Worm (Caenorhabditis elegans) whole organism, L2 larva: ENCODE measurements around the gene ZC190.7.

Experiments
- Y55F3AM.14 ChIP-seq: fragments of 200-800 bp; sonication (Bioruptor generic); optimal IDR thresholded peaks from 2 replicates; lab custom pipeline; 2018; ENCODE audit warnings: mild to moderate bottlenecking, missing genetic modification characterization, missing compliant biosample characterization
- ZK546.5 ChIP-seq: sonication (generic microtip); optimal IDR thresholded peaks from 2 replicates; lab custom pipeline; 2017; ENCODE audit warnings: missing biosample characterization, missing genetic modification characterization
- alr-1 ChIP-seq: fragments of 150-350 bp; optimal IDR thresholded peaks from 2 replicates; lab custom pipeline; 2014; ENCODE audit warnings: missing biosample characterization, missing genetic modification characterization
- aly-2 ChIP-seq: fragments of 150-350 bp; optimal IDR thresholded peaks from 2 replicates; lab custom pipeline; 2014; ENCODE audit warnings: missing biosample characterization, missing genetic modification characterization
- ama-1 ChIP-seq: fragments of 150-350 bp; optimal IDR thresholded peaks from 2 replicates; lab custom pipeline; 2018; ENCODE audit warnings: inconsistent platforms
- blmp-1 ChIP-seq: sonication (generic microtip); optimal IDR thresholded peaks from 2 replicates; lab custom pipeline; 2017; ENCODE audit warnings: missing genetic modification characterization, mild to moderate bottlenecking, missing compliant biosample characterization, antibody characterized with exemption, moderate library complexity; ENCODE audit not compliant: insufficient read depth
- crh-2 ChIP-seq: sonication (generic microtip); optimal IDR thresholded peaks from 2 replicates; lab custom pipeline; 2017; ENCODE audit warnings: missing biosample characterization, missing genetic modification characterization
- dmd-4 ChIP-seq: sonication (generic microtip); optimal IDR thresholded peaks from 2 replicates; lab custom pipeline; 2017; ENCODE audit warnings: missing biosample characterization, missing genetic modification characterization
- egl-27 ChIP-seq: sonication (generic microtip); optimal IDR thresholded peaks from 3 replicates; lab custom pipeline; 2017; ENCODE audit warnings: missing biosample characterization, missing genetic modification reagents, missing genetic modification characterization
- elt-1 ChIP-seq: fragments of 150-350 bp; optimal IDR thresholded peaks from 2 replicates; lab custom pipeline; 2014; ENCODE audit warnings: missing biosample characterization, missing genetic modification characterization
- elt-3 ChIP-seq: sonication (generic microtip); optimal IDR thresholded peaks from 2 replicates; lab custom pipeline; 2017; ENCODE audit warnings: missing biosample characterization, missing genetic modification characterization
- fos-1 ChIP-seq: fragments of 150-350 bp; optimal IDR thresholded peaks from 2 replicates; lab custom pipeline; 2014; ENCODE audit warnings: missing biosample characterization, missing genetic modification characterization
- gmeb-1 ChIP-seq: fragments of 150-350 bp; optimal IDR thresholded peaks from 2 replicates; lab custom pipeline; 2014; ENCODE audit warnings: missing biosample characterization, missing genetic modification characterization
- lin-11 ChIP-seq: fragments of 150-350 bp; sonication (generic microtip); optimal IDR thresholded peaks from 2 replicates; lab custom pipeline; 2014; ENCODE audit warnings: missing biosample characterization, missing genetic modification characterization, inconsistent platforms, mixed read lengths
- lin-13 ChIP-seq: fragments of 150-350 bp; optimal IDR thresholded peaks from 2 replicates; lab custom pipeline; 2014; ENCODE audit warnings: missing biosample characterization, missing genetic modification reagents, missing genetic modification characterization
- lin-39 ChIP-seq: fragments of 150-350 bp; optimal IDR thresholded peaks from 2 replicates; lab custom pipeline; 2014; ENCODE audit warnings: missing biosample characterization, missing genetic modification reagents, missing genetic modification characterization
- nhr-129 ChIP-seq: fragments of 150-350 bp; optimal IDR thresholded peaks from 2 replicates; lab custom pipeline; 2014; ENCODE audit warnings: missing biosample characterization, missing genetic modification characterization
- nhr-21 ChIP-seq: fragments of 150-350 bp; optimal IDR thresholded peaks from 2 replicates; lab custom pipeline; 2014; ENCODE audit warnings: missing biosample characterization, missing genetic modification characterization
- nhr-23 ChIP-seq: fragments of 150-350 bp; optimal IDR thresholded peaks from 2 replicates; lab custom pipeline; 2014; ENCODE audit warnings: missing biosample characterization, missing genetic modification reagents, missing genetic modification characterization
- nhr-237 ChIP-seq: fragments of 150-350 bp; optimal IDR thresholded peaks from 2 replicates; lab custom pipeline; 2014; ENCODE audit warnings: missing biosample characterization, missing genetic modification characterization
- nhr-25 ChIP-seq: fragments of 150-350 bp; sonication (generic microtip); optimal IDR thresholded peaks from 3 replicates; lab custom pipeline; 2014; ENCODE audit warnings: missing biosample characterization, missing genetic modification characterization
- nhr-6 ChIP-seq: fragments of 150-350 bp; optimal IDR thresholded peaks from 2 replicates; lab custom pipeline; 2014; ENCODE audit warnings: missing biosample characterization, missing genetic modification characterization
- nhr-77 ChIP-seq: fragments of 150-350 bp; optimal IDR thresholded peaks from 2 replicates; lab custom pipeline; 2014; ENCODE audit warnings: missing biosample characterization, missing genetic modification characterization
- peb-1 ChIP-seq: fragments of 150-350 bp; optimal IDR thresholded peaks from 2 replicates; lab custom pipeline; 2014; ENCODE audit warnings: missing biosample characterization, missing genetic modification characterization
- sem-4 ChIP-seq: fragments of 150-350 bp; optimal IDR thresholded peaks from 2 replicates; lab custom pipeline; 2014; ENCODE audit warnings: missing biosample characterization, missing genetic modification reagents, missing genetic modification characterization
- sma-3 ChIP-seq: sonication (generic microtip); optimal IDR thresholded peaks from 2 replicates; lab custom pipeline; 2016; ENCODE audit warnings: missing genetic modification reagents, missing genetic modification characterization, missing compliant biosample characterization
- sma-9 ChIP-seq, 2 experiments: fragments of 150-350 bp in 1 of 2; sonication (generic microtip) in 1 of 2; optimal IDR thresholded peaks; 2 replicates each; lab custom pipeline; 2014 to 2016; ENCODE audit warnings: missing genetic modification characterization in 2 of 2, mild to moderate bottlenecking in 1 of 2, missing biosample characterization in 1 of 2, missing compliant biosample characterization in 1 of 2, missing genetic modification reagents in 1 of 2, moderate library complexity in 1 of 2
- snpc-4 ChIP-seq: fragments of 150-350 bp; optimal IDR thresholded peaks from 2 replicates; lab custom pipeline; 2014; ENCODE audit warnings: missing biosample characterization, missing genetic modification characterization
- unc-39 ChIP-seq: fragments of 150-350 bp; optimal IDR thresholded peaks from 2 replicates; lab custom pipeline; 2014; ENCODE audit warnings: missing biosample characterization, missing genetic modification characterization
- unc-55 ChIP-seq: fragments of 150-350 bp; sonication (generic microtip); optimal IDR thresholded peaks from 3 replicates; lab custom pipeline; 2014; ENCODE audit warnings: missing biosample characterization, missing genetic modification reagents, missing genetic modification characterization
- ztf-1 ChIP-seq: fragments of 200-800 bp; sonication (Bioruptor generic); conservative IDR thresholded peaks from 2 replicates; pipeline ENCODE4 v1.3.6; 2022; ENCODE audit warnings: missing genetic modification characterization, missing compliant biosample characterization
- ztf-11 ChIP-seq: sonication (generic microtip); optimal IDR thresholded peaks from 2 replicates; lab custom pipeline; 2017; ENCODE audit warnings: missing biosample characterization, missing genetic modification characterization

Gene ZC190.7

DNA sequence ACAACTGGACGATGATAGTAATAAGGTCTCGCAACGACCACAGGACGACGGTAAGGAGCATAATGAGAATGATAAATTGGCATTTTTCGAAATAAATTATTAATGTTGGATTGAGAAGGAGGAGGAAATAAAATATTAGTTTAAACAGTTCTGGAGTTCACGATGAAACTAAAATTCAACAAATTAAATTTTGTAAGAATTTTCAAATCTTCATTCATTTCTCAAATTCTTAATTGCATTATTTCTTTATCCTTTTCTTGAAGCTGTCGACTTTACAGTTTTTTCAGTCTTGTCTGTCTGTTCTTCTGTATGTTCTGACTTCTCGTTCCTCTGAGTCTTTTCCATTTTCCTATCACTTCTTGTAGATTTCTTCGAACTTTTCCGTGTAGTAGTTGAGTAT is at the start of gene ZC190.7:
Gene ZC190.7, minus strand, starts transcription at position 101 of the 400 bp plus-strand sequence.
- TF ChIP-seq gmeb-1 (tag; lab: Kevin White, UChicago) (no peak), elt-3 (tag; lab: Kevin White, UChicago) (no peak), sma-3 (no peak), ztf-1 (no peak), lin-11 (no peak), nhr-129 (no peak), unc-55 (no peak)

DNA sequence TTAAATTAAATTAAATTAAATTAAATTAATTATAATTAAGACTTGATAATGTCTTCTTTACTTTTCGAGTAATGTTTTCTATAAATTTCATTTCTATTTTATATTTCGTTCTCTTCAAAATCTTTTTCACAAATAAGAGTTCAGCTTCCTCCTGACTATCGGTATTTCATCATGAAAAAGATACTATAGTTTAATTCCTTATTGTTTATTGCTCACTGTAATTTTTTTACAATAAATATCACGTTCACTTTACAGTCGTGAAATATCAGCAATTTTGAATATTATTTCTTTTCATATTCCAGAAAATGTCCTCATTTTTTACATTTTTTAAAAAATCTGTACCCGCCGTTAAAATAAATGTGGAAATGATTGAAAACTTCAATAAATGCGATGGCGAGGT is 49.7 kb upstream of the ZC190.7 start, which contains the start of gene ZC196.3:
Gene ZC196.3, plus strand, starts transcription at position 301 of the 400 bp plus-strand sequence.
- TF ChIP-seq sma-9 (GFP tag; optimal IDR thresholded peaks at IDR 0.05; lab: Kevin White, UChicago), result no peak
- no peak for TF ChIP-seq sma-9 (tag; optimal IDR thresholded peaks at IDR 0.05; lab: Kevin White, UChicago)
- TF ChIP-seq ztf-1, result no peak
- no peak for TF ChIP-seq sma-3
- TF ChIP-seq lin-13 (GFP tag; lab: Kevin White, UChicago), result no peak
- TF ChIP-seq nhr-77 (tag; lab: Kevin White, UChicago), result no peak
- no peak for TF ChIP-seq nhr-6 (tag; lab: Kevin White, UChicago)
- no peak for TF ChIP-seq nhr-21 (tag; lab: Kevin White, UChicago)
- TF ChIP-seq sem-4 (tag; lab: Kevin White, UChicago), result no peak
- no peak for TF ChIP-seq elt-3 (tag; lab: Kevin White, UChicago)
- TF ChIP-seq unc-39, result no peak

DNA sequence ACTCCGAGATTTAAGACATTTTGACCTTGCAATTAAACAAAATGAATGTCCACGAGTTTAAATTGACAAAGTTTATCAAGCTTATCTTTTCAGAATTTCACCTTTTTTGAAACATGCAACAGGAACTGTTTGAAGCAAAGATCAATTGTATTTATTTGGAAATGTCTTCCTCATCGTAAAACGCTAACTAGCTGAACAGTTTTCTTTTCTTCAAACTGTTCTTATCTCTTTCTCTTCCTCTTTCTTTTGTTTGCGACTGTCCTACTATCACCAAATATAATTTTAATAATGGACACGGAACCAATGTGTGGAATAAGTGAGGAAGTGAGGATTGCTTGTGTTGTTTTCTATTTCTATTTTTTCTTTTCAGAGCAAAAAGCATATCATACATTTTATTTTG is 46.3 kb upstream of the ZC190.7 start, which contains the start of gene ZC196.4:
Gene ZC196.4, plus strand, starts transcription at position 173 of the 400 bp plus-strand sequence.
- TF ChIP-seq crh-2 (tag; lab: Kevin White, UChicago) (no peak), nhr-6 (tag; lab: Kevin White, UChicago) (no peak), snpc-4 (tag; lab: Kevin White, UChicago) (no peak), nhr-77 (tag; lab: Kevin White, UChicago) (no peak), fos-1 (peak; percentile 45), egl-27 (tag; lab: Kevin White, UChicago) (no peak)

- TF ChIP-seq ztf-11 (tag; lab: Kevin White, UChicago), result no peak
- peak; percentile 20 for TF ChIP-seq fos-1
- no peak for TF ChIP-seq sma-3
- TF ChIP-seq, all 48 proteins: peak for 1
Observed at ce11 chrV:8730991-8731390, 44.3 kb upstream of the ZC190.7 start.

- TF ChIP-seq alr-1, result no peak
- TF ChIP-seq nhr-23 (tag; lab: Kevin White, UChicago), result no peak
- TF ChIP-seq nhr-25 (tag; lab: Kevin White, UChicago), result no peak
- no peak for TF ChIP-seq dmd-4
- no peak for TF ChIP-seq nhr-77 (tag; lab: Kevin White, UChicago)
- no peak for TF ChIP-seq snpc-4 (tag; lab: Kevin White, UChicago)
- no peak for TF ChIP-seq lin-39 (tag; lab: Kevin White, UChicago)
- no peak for TF ChIP-seq elt-3 (tag; lab: Kevin White, UChicago)
- TF ChIP-seq ama-1 (lab: Kevin White, UChicago), result no peak
- TF ChIP-seq ztf-1, result no peak
- TF ChIP-seq nhr-237, result no peak
- no peak for TF ChIP-seq aly-2 (tag; lab: Kevin White, UChicago)
- TF ChIP-seq lin-11, result no peak
- no peak for TF ChIP-seq peb-1 (tag; lab: Kevin White, UChicago)
- no peak for TF ChIP-seq gmeb-1 (tag; lab: Kevin White, UChicago)
- TF ChIP-seq Y55F3AM.14 (GFP tag; lab: Kevin White, UChicago), result no peak
- TF ChIP-seq unc-55, result no peak
- no peak for TF ChIP-seq blmp-1 (tag; lab: Kevin White, UChicago)
- TF ChIP-seq unc-39, result no peak
- TF ChIP-seq, all 48 proteins: peak for 0
Observed at ce11 chrV:8729100-8729499, 42.4 kb upstream of the ZC190.7 start, which contains the start of gene ZC196.5. Gene ZC196.5, plus strand, starts transcription at chrV:8729400.

DNA sequence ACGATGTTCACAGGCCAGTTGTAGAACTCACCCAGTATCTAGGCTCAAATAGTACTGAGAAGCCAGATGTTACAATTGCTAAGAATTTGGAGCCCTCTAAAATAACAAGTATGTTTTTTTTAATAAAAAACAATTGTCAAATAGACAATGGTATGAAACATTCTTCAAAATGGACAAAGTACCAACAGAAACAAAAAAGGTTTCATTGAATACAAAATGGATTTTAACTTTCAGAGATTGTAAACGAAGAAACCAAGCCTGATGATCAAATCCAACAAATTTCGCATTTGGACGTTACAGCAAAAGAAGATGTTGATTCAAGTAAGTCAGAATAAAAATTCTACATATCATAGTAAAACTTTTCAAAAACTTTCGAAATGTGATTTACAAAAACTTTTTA is 40.4 kb upstream of the ZC190.7 start, which contains the start of gene ZC196.9:
Gene ZC196.9, minus strand, starts transcription at position 101 of the 400 bp plus-strand sequence.
- no peak for TF ChIP-seq lin-39 (tag; lab: Kevin White, UChicago)
- TF ChIP-seq nhr-77 (tag; lab: Kevin White, UChicago), result no peak
- no peak for TF ChIP-seq nhr-25 (tag; lab: Kevin White, UChicago)
- TF ChIP-seq lin-11, result no peak
- TF ChIP-seq elt-1 (tag; lab: Kevin White, UChicago), result no peak
- TF ChIP-seq ZK546.5, result no peak
- TF ChIP-seq snpc-4 (tag; lab: Kevin White, UChicago), result no peak
